Fruit fly (Drosophila melanogaster): ENCODE measurements around the gene muc.

The muc gene

dm6 chr2L:7442929-7443328 lies 16.3 kb downstream of the muc start (continued):
- no peak for TF ChIP-seq sens-2 (GFP tag; IDR thresholded peaks at IDR 0.05)
- no peak for TF ChIP-seq oc (tag; optimal IDR thresholded peaks at IDR 0.05)
- no peak for TF ChIP-seq CG4404 (GFP tag; IDR thresholded peaks at IDR 0.05)
- no peak for TF ChIP-seq CG5180 (GFP tag; optimal IDR thresholded peaks at IDR 0.05)
- no peak for TF ChIP-seq CG10431 (GFP tag; optimal IDR thresholded peaks at IDR 0.05)
- TF ChIP-seq CG7839 (tag; optimal IDR thresholded peaks at IDR 0.05), result peak; percentile 51
- peak in 1 of 2 experiments; percentile 46 for TF ChIP-seq Hr51 (GFP tag; optimal IDR thresholded peaks at IDR 0.05)
- TF ChIP-seq tin (GFP tag; optimal IDR thresholded peaks at IDR 0.05), result peak; percentile 15
- TF ChIP-seq NfI (GFP tag; optimal IDR thresholded peaks at IDR 0.05), result peak; percentile 39
- no peak for TF ChIP-seq tll (GFP tag; optimal IDR thresholded peaks at IDR 0.05)
- TF ChIP-seq Lim3 (GFP tag; IDR thresholded peaks at IDR 0.05), result no peak
- TF ChIP-seq ac (GFP tag; optimal IDR thresholded peaks at IDR 0.05), result no peak
- no peak for TF ChIP-seq CG14667 (GFP tag; IDR thresholded peaks at IDR 0.05)
- TF ChIP-seq phol (tag; optimal IDR thresholded peaks at IDR 0.05), result no peak
- no peak for TF ChIP-seq croc (GFP tag; conservative IDR thresholded peaks at IDR 0.05)
- TF ChIP-seq CG10654 (GFP tag; optimal IDR thresholded peaks at IDR 0.05), result no peak
- no peak for TF ChIP-seq CG15479 (GFP tag; optimal IDR thresholded peaks at IDR 0.05)
- no peak for TF ChIP-seq kni (GFP tag; optimal IDR thresholded peaks at IDR 0.05)
- TF ChIP-seq CG8478 (optimal IDR thresholded peaks at IDR 0.05), result no peak
- TF ChIP-seq CG12744 (GFP tag; optimal IDR thresholded peaks at IDR 0.05), result no peak
- no peak for TF ChIP-seq MTF-1 (GFP tag; optimal IDR thresholded peaks at IDR 0.05; ENCODE audit: borderline replicate concordance)
- TF ChIP-seq CG34376 (GFP tag; optimal IDR thresholded peaks at IDR 0.05), result no peak
- no peak for TF ChIP-seq tap (tag; optimal IDR thresholded peaks at IDR 0.05)
- no peak for TF ChIP-seq CG4854 (GFP tag; optimal IDR thresholded peaks at IDR 0.05)
- TF ChIP-seq rib (GFP tag; IDR thresholded peaks at IDR 0.05), result no peak
- TF ChIP-seq CG7987 (GFP tag; optimal IDR thresholded peaks at IDR 0.05), result no peak
- TF ChIP-seq Xrp1 (GFP tag; IDR thresholded peaks at IDR 0.05), result no peak; the same call in 1 of the 2 replicates
- TF ChIP-seq CG18476 (GFP tag; optimal IDR thresholded peaks at IDR 0.05), result no peak
- TF ChIP-seq prd (optimal IDR thresholded peaks at IDR 0.05), result no peak
- TF ChIP-seq prd (GFP tag; IDR thresholded peaks at IDR 0.05), result peak; percentile 49; the same call in 1 of the 3 replicates
- TF ChIP-seq Med (GFP tag), result peak; percentile 82
- no peak for TF ChIP-seq toy (GFP tag; IDR thresholded peaks at IDR 0.05)
- TF ChIP-seq CG18262 (tag; optimal IDR thresholded peaks at IDR 0.05), result no peak
- TF ChIP-seq ssp (GFP tag; IDR thresholded peaks at IDR 0.05), result no peak
- TF ChIP-seq CG7372 (GFP tag; IDR thresholded peaks at IDR 0.05), result peak; percentile 61; the same call in 1 of the 2 replicates
- TF ChIP-seq insv (GFP tag; optimal IDR thresholded peaks at IDR 0.05), result no peak
- TF ChIP-seq jumu (GFP tag; optimal IDR thresholded peaks at IDR 0.05), result no peak
- TF ChIP-seq CG13296 (GFP tag; optimal IDR thresholded peaks at IDR 0.05), result peak; percentile 26
- TF ChIP-seq fd96Cb (tag; optimal IDR thresholded peaks at IDR 0.05), result no peak
- TF ChIP-seq CG11247 (GFP tag; IDR thresholded peaks at IDR 0.05), result no peak
- no peak for TF ChIP-seq Hr39 (optimal IDR thresholded peaks at IDR 0.05)
- peak; percentile 3 for TF ChIP-seq CG9727 (GFP tag; optimal IDR thresholded peaks at IDR 0.05)
- TF ChIP-seq aop (GFP tag; IDR thresholded peaks at IDR 0.05), result no peak
- TF ChIP-seq tgo (GFP tag; IDR thresholded peaks at IDR 0.05), result peak; percentile 49; the same call in 2 of the 3 replicates
- peak; percentile 37; the same call in 1 of the 2 replicates for TF ChIP-seq esg (GFP tag; conservative IDR thresholded peaks at IDR 0.05)
- no peak for TF ChIP-seq klu (GFP tag; IDR thresholded peaks at IDR 0.05)
- no peak for TF ChIP-seq CHES-1-like (GFP tag; optimal IDR thresholded peaks at IDR 0.05)
- TF ChIP-seq sqz (GFP tag; optimal IDR thresholded peaks at IDR 0.05), result no peak
- TF ChIP-seq CG10274 (GFP tag; optimal IDR thresholded peaks at IDR 0.05), result no peak
- peak; percentile 57 for TF ChIP-seq CG10147 (GFP tag; optimal IDR thresholded peaks at IDR 0.05)
- TF ChIP-seq Side (GFP tag; optimal IDR thresholded peaks at IDR 0.05), result no peak
- TF ChIP-seq Sry-δ (GFP tag; optimal IDR thresholded peaks at IDR 0.05), result no peak

Measured in whole organism, embryonic.